Fruit fly (Drosophila melanogaster): ENCODE measurements around the gene bwa.

dm6 chr2L:20104526-20104925, 38.3 kb downstream of the bwa start:
- TF ChIP-seq CG7045 (GFP tag; optimal IDR thresholded peaks at IDR 0.05) (no peak), Clk (GFP tag; optimal IDR thresholded peaks at IDR 0.05) (no peak), ovo (GFP tag; optimal IDR thresholded peaks at IDR 0.05) (no peak), CG33017 (tag; optimal IDR thresholded peaks at IDR 0.05) (no peak), CG14711 (tag; optimal IDR thresholded peaks at IDR 0.05) (no peak), Mnt (GFP tag; optimal IDR thresholded peaks at IDR 0.05) (peak; percentile 11), kay (GFP tag; ENCODE audit: borderline replicate concordance) (no peak), CG12768 (GFP tag; optimal IDR thresholded peaks at IDR 0.05) (no peak), toe (GFP tag; optimal IDR thresholded peaks at IDR 0.05) (no peak), bab1 (GFP tag; optimal IDR thresholded peaks at IDR 0.05) (peak; percentile 36), CG11617 (GFP tag; optimal IDR thresholded peaks at IDR 0.05) (no peak), CG7101 (tag; optimal IDR thresholded peaks at IDR 0.05) (no peak), CG1620 (GFP tag; optimal IDR thresholded peaks at IDR 0.05) (peak; percentile 41)

Measured in whole organism, adult.